Worm (Caenorhabditis elegans) whole organism, late embryonic: Measurements from ENCODE around the gene dhhc-10.
A peak's percentile ranks its signal among the peaks of the same experiment; 100 is the strongest.

ENCODE experiments used
- che-1 ChIP-seq: sonication (generic microtip); optimal IDR thresholded peaks from 2 replicates; lab custom pipeline; 2016; ENCODE audit warnings: mild to moderate bottlenecking, missing genetic modification characterization, missing compliant biosample characterization
- elt-2 ChIP-seq: sonication (generic microtip); optimal IDR thresholded peaks from 2 replicates; lab custom pipeline; 2016; ENCODE audit warnings: missing genetic modification reagents, missing genetic modification characterization, missing compliant biosample characterization
- unc-86 ChIP-seq: sonication (generic microtip); optimal IDR thresholded peaks from 2 replicates; lab custom pipeline; 2016; ENCODE audit warnings: missing genetic modification characterization, missing compliant biosample characterization

Gene dhhc-10

ce11 chrX:4749080-4749479 lies 42.1 kb downstream of the dhhc-10 start, which contains the start of gene lon-2:
lon-2 (minus strand) TSS chrX:4749083.
- TF ChIP-seq elt-2 (tag; lab: Kevin White, UChicago), result peak; percentile 65
- no peak for TF ChIP-seq unc-86

ce11 chrX:4754725-4755124 lies 47.7 kb downstream of the dhhc-10 start, which contains the start of gene C39E6.2:
C39E6.2 (minus strand) TSS chrX:4755118.
- TF ChIP-seq elt-2 (tag; lab: Kevin White, UChicago) (no peak), unc-86 (no peak), che-1 (tag; lab: Kevin White, UChicago) (no peak)
